Fruit fly (Drosophila melanogaster) whole organism, adult: ENCODE measurements around the gene dlg1.

ENCODE experiments used
- Clk ChIP-seq: fragments of 200-800 bp; sonication (Bioruptor generic); optimal IDR thresholded peaks from 2 replicates; lab custom pipeline; 2017; ENCODE audit warnings: missing biosample characterization, missing genetic modification characterization
- Crg-1 ChIP-seq: fragments of 200-800 bp; sonication (Bioruptor generic); optimal IDR thresholded peaks from 2 replicates; lab custom pipeline; 2016; ENCODE audit warnings: missing biosample characterization, missing genetic modification characterization

- TF ChIP-seq Clk (GFP tag; lab: Kevin White, UChicago) = no peak
- TF ChIP-seq Crg-1 (GFP tag; lab: Kevin White, UChicago) = peak; percentile 7
Measured at dm6 chrX:11355708-11356174, 13.7 kb upstream of the dlg1 start, which contains the start of gene dsh.
